Fruit fly (Drosophila melanogaster) whole organism, embryonic: ENCODE measurements around the gene CG14646.

Source experiments
- Aef1 ChIP-seq: fragments of 200-800 bp; sonication (Bioruptor generic); IDR thresholded peaks from 3 replicates; pipeline ENCODE4 v1.3.6; 2022; ENCODE audit warnings: missing biosample characterization, missing genetic modification characterization
- Antp ChIP-seq: fragments of 200-800 bp; sonication (Bioruptor generic); optimal IDR thresholded peaks from 3 replicates; lab custom pipeline; 2016; ENCODE audit warnings: missing biosample characterization, missing genetic modification characterization
- CG10979 ChIP-seq: fragments of 200-800 bp; sonication (Bioruptor generic); optimal IDR thresholded peaks from 2 replicates; lab custom pipeline; 2018; ENCODE audit warnings: missing biosample characterization, mild to moderate bottlenecking, missing genetic modification characterization, moderate library complexity
- CG11560 ChIP-seq: fragments of 200-800 bp; sonication (Bioruptor generic); IDR thresholded peaks from 3 replicates; pipeline ENCODE4 v1.3.6; 2022; ENCODE audit warnings: missing biosample characterization, missing genetic modification characterization
- CG12104 ChIP-seq: fragments of 200-800 bp; sonication (Bioruptor generic); optimal IDR thresholded peaks from 3 replicates; lab custom pipeline; 2016; ENCODE audit warnings: missing biosample characterization, missing genetic modification characterization
- CG13624 ChIP-seq: fragments of 200-800 bp; sonication (Bioruptor generic); optimal IDR thresholded peaks from 2 replicates; lab custom pipeline; 2016; ENCODE audit warnings: missing biosample characterization, missing genetic modification characterization
- CG14667 ChIP-seq: fragments of 200-800 bp; sonication (Bioruptor generic); IDR thresholded peaks from 2 replicates; pipeline ENCODE4 v1.3.6; 2022; ENCODE audit warnings: missing biosample characterization, missing genetic modification characterization
- CG15601 ChIP-seq: fragments of 200-800 bp; sonication (Bioruptor generic); optimal IDR thresholded peaks from 3 replicates; lab custom pipeline; 2019; ENCODE audit warnings: missing biosample characterization, mild to moderate bottlenecking, missing genetic modification characterization, moderate library complexity
- CG2120 ChIP-seq: fragments of 200-800 bp; sonication (Bioruptor generic); optimal IDR thresholded peaks from 3 replicates; lab custom pipeline; 2016; ENCODE audit warnings: missing biosample characterization, missing genetic modification characterization
- CG31365 ChIP-seq: fragments of 200-800 bp; sonication (Bioruptor generic); optimal IDR thresholded peaks from 2 replicates; lab custom pipeline; 2018; ENCODE audit warnings: missing biosample characterization, mild to moderate bottlenecking, missing genetic modification characterization
- CG32772 ChIP-seq: fragments of 200-800 bp; sonication (Bioruptor generic); IDR thresholded peaks from 2 replicates; pipeline ENCODE4 v1.3.6; 2022; ENCODE audit warnings: missing biosample characterization, missing genetic modification characterization
- CG4404 ChIP-seq: fragments of 200-800 bp; sonication (Bioruptor generic); IDR thresholded peaks from 2 replicates; pipeline ENCODE4 v1.3.6; 2022; ENCODE audit warnings: missing biosample characterization, missing genetic modification characterization
- CG4707 ChIP-seq: fragments of 200-800 bp; sonication (Bioruptor generic); optimal IDR thresholded peaks from 2 replicates; lab custom pipeline; 2018; ENCODE audit warnings: missing biosample characterization, mild to moderate bottlenecking, missing genetic modification characterization, moderate library complexity
- CG4730 ChIP-seq: fragments of 200-800 bp; sonication (Bioruptor generic); IDR thresholded peaks from 2 replicates; pipeline ENCODE4 v1.3.6; 2022; ENCODE audit warnings: missing biosample characterization, missing genetic modification characterization
- CG5180 ChIP-seq: fragments of 200-800 bp; sonication (Bioruptor generic); optimal IDR thresholded peaks from 3 replicates; lab custom pipeline; 2017; ENCODE audit warnings: missing biosample characterization, missing genetic modification characterization, mild to moderate bottlenecking, moderate library complexity, missing genetic modification reagents
- CG6689 ChIP-seq: fragments of 200-800 bp; sonication (Bioruptor generic); IDR thresholded peaks from 2 replicates; pipeline ENCODE4 v1.3.6; 2022; ENCODE audit warnings: missing biosample characterization, missing genetic modification characterization
- CG7357 ChIP-seq: fragments of 200-800 bp; sonication (Bioruptor generic); IDR thresholded peaks from 3 replicates; pipeline ENCODE4 v1.3.6; 2022; ENCODE audit warnings: missing biosample characterization, missing genetic modification characterization
- CG8765 ChIP-seq: fragments of 200-800 bp; sonication (Bioruptor generic); IDR thresholded peaks from 2 replicates; pipeline ENCODE4 v1.3.6; 2022; ENCODE audit warnings: missing biosample characterization, missing genetic modification characterization
- CG8944 ChIP-seq: fragments of 200-800 bp; sonication (Bioruptor generic); optimal IDR thresholded peaks from 3 replicates; lab custom pipeline; 2016; ENCODE audit warnings: missing biosample characterization, missing genetic modification characterization
- Chrac-16 ChIP-seq: fragments of 200-800 bp; sonication (Bioruptor generic); optimal IDR thresholded peaks from 3 replicates; lab custom pipeline; 2016; ENCODE audit warnings: missing biosample characterization, missing genetic modification characterization
- Dbx ChIP-seq: fragments of 200-800 bp; sonication (Bioruptor generic); IDR thresholded peaks from 3 replicates; pipeline ENCODE4 v1.3.6; 2022; ENCODE audit warnings: missing biosample characterization, missing genetic modification characterization
- Hr3 ChIP-seq: fragments of 200-800 bp; sonication (Bioruptor generic); optimal IDR thresholded peaks from 3 replicates; lab custom pipeline; 2016; ENCODE audit warnings: missing biosample characterization, missing genetic modification characterization
- Hsf ChIP-seq: fragments of 200-800 bp; sonication (Bioruptor generic); optimal IDR thresholded peaks from 3 replicates; lab custom pipeline; 2016; ENCODE audit warnings: missing biosample characterization, missing genetic modification characterization
- MBD-R2 ChIP-seq: fragments of 200-800 bp; sonication (Bioruptor generic); IDR thresholded peaks from 2 replicates; pipeline ENCODE4 v1.3.6; 2022; ENCODE audit warnings: missing biosample characterization, missing genetic modification characterization
- MESR4 ChIP-seq: fragments of 200-800 bp; sonication (Bioruptor generic); optimal IDR thresholded peaks from 2 replicates; lab custom pipeline; 2018; ENCODE audit warnings: missing biosample characterization, mild to moderate bottlenecking, missing genetic modification characterization, moderate library complexity
- Meics ChIP-seq: fragments of 200-800 bp; sonication (Bioruptor generic); optimal IDR thresholded peaks from 2 replicates; lab custom pipeline; 2017; ENCODE audit warnings: missing biosample characterization, mild to moderate bottlenecking, missing genetic modification characterization
- Oaz ChIP-seq: fragments of 200-800 bp; sonication (Bioruptor generic); IDR thresholded peaks from 2 replicates; pipeline ENCODE4 v1.3.6; 2022; ENCODE audit warnings: missing biosample characterization, missing genetic modification characterization
- Opbp ChIP-seq: fragments of 200-800 bp; sonication (Bioruptor generic); IDR thresholded peaks from 3 replicates; pipeline ENCODE4 v1.3.6; 2022; ENCODE audit warnings: missing biosample characterization, missing genetic modification characterization; ENCODE audit not compliant: partially characterized antibody
- Side ChIP-seq: fragments of 200-800 bp; sonication (Bioruptor generic); optimal IDR thresholded peaks from 2 replicates; lab custom pipeline; 2016; ENCODE audit warnings: missing biosample characterization, missing genetic modification characterization
- Sry-β ChIP-seq: fragments of 200-800 bp; sonication (Bioruptor generic); optimal IDR thresholded peaks from 2 replicates; lab custom pipeline; 2018; ENCODE audit warnings: missing biosample characterization, mild to moderate bottlenecking, missing genetic modification characterization, moderate library complexity
- Stat92E ChIP-seq, 3 experiments: fragments of >200 bp in 2 of 3; fragments of 200-800 bp in 1 of 3; sonication (Bioruptor generic) in 1 of 3; optimal IDR thresholded peaks; 2 replicates each; lab custom pipeline; 2017 to 2019; ENCODE audit warnings: missing biosample characterization in 3 of 3, missing genetic modification characterization in 3 of 3, mild to moderate bottlenecking in 1 of 3, moderate library complexity in 1 of 3
- ab ChIP-seq: fragments of 200-800 bp; sonication (Bioruptor generic); optimal IDR thresholded peaks from 2 replicates; lab custom pipeline; 2016; ENCODE audit warnings: missing biosample characterization, missing genetic modification characterization
- ac ChIP-seq: fragments of 200-800 bp; sonication (Bioruptor generic); optimal IDR thresholded peaks from 3 replicates; lab custom pipeline; 2017; ENCODE audit warnings: missing biosample characterization, mild to moderate bottlenecking, missing genetic modification characterization
- aop ChIP-seq: fragments of 200-800 bp; sonication (Bioruptor generic); IDR thresholded peaks from 2 replicates; pipeline ENCODE4 v1.3.6; 2022; ENCODE audit warnings: missing biosample characterization, missing genetic modification characterization
- ase ChIP-seq: fragments of 200-800 bp; sonication (Bioruptor generic); IDR thresholded peaks from 3 replicates; pipeline ENCODE4 v1.3.6; 2022; ENCODE audit warnings: missing biosample characterization, missing genetic modification characterization
- bigmax ChIP-seq: fragments of 200-800 bp; sonication (Bioruptor generic); optimal IDR thresholded peaks from 2 replicates; lab custom pipeline; 2018; ENCODE audit warnings: missing biosample characterization, mild to moderate bottlenecking, missing genetic modification characterization
- cg ChIP-seq: fragments of 200-800 bp; sonication (Bioruptor generic); optimal IDR thresholded peaks from 3 replicates; lab custom pipeline; 2019; ENCODE audit warnings: missing biosample characterization, mild to moderate bottlenecking, missing genetic modification characterization, moderate library complexity
- chm ChIP-seq: fragments of 200-800 bp; sonication (Bioruptor generic); IDR thresholded peaks from 2 replicates; pipeline ENCODE4 v1.3.6; 2022; ENCODE audit warnings: missing biosample characterization, missing genetic modification characterization
- crc ChIP-seq: fragments of 200-800 bp; sonication (Bioruptor generic); optimal IDR thresholded peaks from 2 replicates; lab custom pipeline; 2016; ENCODE audit warnings: missing biosample characterization, missing genetic modification characterization
- dmrt99B ChIP-seq: fragments of 200-800 bp; sonication (Bioruptor generic); optimal IDR thresholded peaks from 2 replicates; lab custom pipeline; 2018; ENCODE audit warnings: missing biosample characterization, mild to moderate bottlenecking, missing genetic modification characterization, moderate library complexity
- gce ChIP-seq: fragments of 200-800 bp; sonication (Bioruptor generic); IDR thresholded peaks from 3 replicates; pipeline ENCODE4 v1.3.6; 2022; ENCODE audit warnings: missing biosample characterization, missing genetic modification characterization
- gsb ChIP-seq: fragments of 200-800 bp; sonication (Bioruptor generic); IDR thresholded peaks from 2 replicates; pipeline ENCODE4 v1.3.6; 2022; ENCODE audit warnings: missing biosample characterization, missing genetic modification characterization
- jing ChIP-seq: fragments of 200-800 bp; sonication (Bioruptor generic); optimal IDR thresholded peaks from 2 replicates; lab custom pipeline; 2018; ENCODE audit warnings: missing biosample characterization, mild to moderate bottlenecking, missing genetic modification characterization
- knrl ChIP-seq: fragments of 200-800 bp; sonication (Bioruptor generic); IDR thresholded peaks from 3 replicates; pipeline ENCODE4 v1.3.6; 2022; ENCODE audit warnings: missing biosample characterization, missing genetic modification characterization; ENCODE audit not compliant: partially characterized antibody
- org-1 ChIP-seq: fragments of 200-800 bp; sonication (Bioruptor generic); optimal IDR thresholded peaks from 2 replicates; lab custom pipeline; 2017; ENCODE audit warnings: missing biosample characterization, missing genetic modification characterization
- ranshi ChIP-seq: fragments of 200-800 bp; sonication (Bioruptor generic); IDR thresholded peaks from 2 replicates; pipeline ENCODE4 v1.3.6; 2022; ENCODE audit warnings: missing biosample characterization, missing genetic modification characterization
- slp2 ChIP-seq: fragments of 200-800 bp; sonication (Bioruptor generic); optimal IDR thresholded peaks from 2 replicates; lab custom pipeline; 2016; ENCODE audit warnings: missing biosample characterization, missing genetic modification characterization
- z ChIP-seq: fragments of 200-800 bp; sonication (Bioruptor generic); IDR thresholded peaks from 3 replicates; pipeline ENCODE4 v1.3.6; 2022; ENCODE audit warnings: missing biosample characterization, missing genetic modification characterization

The CG14646 gene

DNA sequence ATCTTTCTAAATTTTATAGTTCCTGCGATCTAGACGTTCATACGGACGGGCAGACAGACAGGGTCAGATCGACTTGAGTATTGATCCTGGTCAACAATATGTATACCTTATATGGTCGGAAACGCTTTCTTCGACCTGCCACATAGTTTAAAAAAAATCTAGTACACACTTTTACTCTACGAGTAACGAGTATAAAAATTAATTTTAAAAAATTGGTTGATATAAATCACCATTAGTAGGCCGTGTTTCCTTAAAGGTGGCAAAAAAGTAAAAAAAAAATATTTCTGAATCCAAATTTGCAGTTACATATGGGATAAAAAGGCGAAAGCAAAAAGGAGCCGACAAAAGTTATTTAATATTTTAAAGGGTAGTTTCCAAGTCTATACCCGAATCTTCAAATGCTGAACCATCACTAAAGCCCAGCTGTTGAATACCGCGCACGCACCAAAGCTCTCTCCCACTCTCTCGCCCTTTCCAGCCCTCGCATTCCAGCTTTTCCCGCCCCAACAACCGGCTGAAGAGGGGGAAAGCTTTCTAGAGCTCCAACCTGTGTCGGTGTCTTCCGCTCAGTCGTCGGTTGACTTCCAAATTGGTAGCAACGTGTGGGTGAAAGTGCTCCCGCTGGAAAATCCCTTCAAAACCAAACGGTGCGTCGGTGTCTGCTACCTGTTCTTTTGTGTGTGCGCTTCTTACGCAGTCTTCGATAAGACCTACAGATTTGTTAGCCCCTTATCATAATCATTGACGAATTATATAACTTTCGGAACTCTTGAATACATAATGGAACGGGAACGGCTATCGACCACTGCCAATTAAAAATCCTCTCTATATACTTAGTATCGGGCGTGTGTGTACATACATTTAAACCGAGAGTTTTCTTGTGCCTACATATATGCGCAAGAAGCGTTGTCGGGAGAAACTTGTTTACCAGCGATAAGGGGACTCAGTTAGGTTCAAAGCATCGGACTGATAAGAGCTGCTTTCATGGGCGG is 11.5 kb upstream of the CG14646 start, which contains the start of gene Sfxn1-3 (continued):
- no peak for TF ChIP-seq ac (GFP tag; lab: Kevin White, UChicago)
- TF ChIP-seq CG14667 = no peak
- TF ChIP-seq gce (GFP tag; lab: Robert Waterston, UW) = peak; percentile 31; the same call in 1 of the 3 replicates
- no peak for TF ChIP-seq Hr3 (GFP tag; lab: Kevin White, UChicago)
- no peak for TF ChIP-seq CG8944 (GFP tag; lab: Kevin White, UChicago)
- no peak for TF ChIP-seq CG4404 (GFP tag; lab: Robert Waterston, UW)
- peak; percentile 38; the same call in 1 of the 2 replicates for TF ChIP-seq CG6689 (GFP tag; lab: Robert Waterston, UW)
- no peak for TF ChIP-seq slp2 (GFP tag; lab: Kevin White, UChicago)
- TF ChIP-seq CG4707 (GFP tag; lab: Kevin White, UChicago) = no peak
- peak; percentile 34 for TF ChIP-seq Hsf (GFP tag; lab: Kevin White, UChicago)
- no peak for TF ChIP-seq bigmax (GFP tag; lab: Kevin White, UChicago)
- TF ChIP-seq Stat92E (GFP tag; optimal IDR thresholded peaks at IDR 0.05; lab: Kevin White, UChicago) = peak in 1 of 3 experiments; percentile 61
- 0 out of 3 replicates have a peak, but pooled peaks have one; percentile 40 for TF ChIP-seq ase (GFP tag; lab: Robert Waterston, UW)
- TF ChIP-seq ranshi = no peak; the same call in 1 of the 2 replicates
- no peak for TF ChIP-seq Side
- no peak for TF ChIP-seq crc (GFP tag; lab: Kevin White, UChicago)
- peak; percentile 68; the same call in 1 of the 2 replicates for TF ChIP-seq chm (GFP tag; lab: Robert Waterston, UW)
- no peak for TF ChIP-seq jing (GFP tag; lab: Kevin White, UChicago)
- no peak for TF ChIP-seq Oaz
- 0 out of 3 replicates have a peak, but pooled peaks have one; percentile 39 for TF ChIP-seq z (GFP tag; lab: Robert Waterston, UW)
- TF ChIP-seq org-1 = no peak
- TF ChIP-seq CG10979 = peak; percentile 24
- TF ChIP-seq knrl (GFP tag; lab: Robert Waterston, UW) = peak; percentile 19; the same call in 1 of the 3 replicates
- TF ChIP-seq Meics (GFP tag; lab: Kevin White, UChicago) = peak; percentile 45
- TF ChIP-seq CG4730 (GFP tag; lab: Robert Waterston, UW) = no peak
- no peak for TF ChIP-seq CG8765 (GFP tag; lab: Robert Waterston, UW)
- no peak for TF ChIP-seq dmrt99B (tag; lab: Kevin White, UChicago)
- peak; percentile 46 for TF ChIP-seq CG13624 (GFP tag; lab: Kevin White, UChicago)
- TF ChIP-seq CG15601 = peak; percentile 40
- no peak for TF ChIP-seq CG12104 (GFP tag; lab: Kevin White, UChicago)
- peak; percentile 26 for TF ChIP-seq ab (GFP tag; lab: Kevin White, UChicago)
- no peak for TF ChIP-seq CG32772 (GFP tag; lab: Robert Waterston, UW)
- peak; percentile 63 for TF ChIP-seq MESR4 (GFP tag; lab: Kevin White, UChicago)
- TF ChIP-seq Aef1 = no peak
- TF ChIP-seq Opbp (GFP tag; lab: Robert Waterston, UW) = 0 out of 3 replicates have a peak, but pooled peaks have one; percentile 59
- peak; percentile 57; the same call in 1 of the 3 replicates for TF ChIP-seq Dbx (GFP tag; lab: Robert Waterston, UW)
- TF ChIP-seq cg (GFP tag; lab: Kevin White, UChicago) = peak; percentile 62
- peak; percentile 72 for TF ChIP-seq CG5180 (GFP tag; lab: Kevin White, UChicago)
- peak; percentile 27; the same call in 1 of the 2 replicates for TF ChIP-seq MBD-R2
- TF ChIP-seq Sry-β (GFP tag; lab: Kevin White, UChicago) = no peak
- TF ChIP-seq aop (GFP tag; lab: Robert Waterston, UW) = no peak
- peak; percentile 30 for TF ChIP-seq Antp (GFP tag; lab: Kevin White, UChicago)
- peak; percentile 11 for TF ChIP-seq CG31365
- TF ChIP-seq Chrac-16 = no peak
- TF ChIP-seq CG7357 (GFP tag; lab: Robert Waterston, UW) = 0 out of 3 replicates have a peak, but pooled peaks have one; percentile 20
- TF ChIP-seq CG11560 (tag; lab: Robert Waterston, UW) = no peak
- 0 out of 2 replicates have a peak, but pooled peaks have one; percentile 47 for TF ChIP-seq gsb (GFP tag; lab: Robert Waterston, UW)
- peak; percentile 64 for TF ChIP-seq CG2120 (GFP tag; lab: Kevin White, UChicago)
